Fruit fly (Drosophila melanogaster) whole organism, embryonic: ENCODE results near the gene CG34461.

Source experiments
- Atf-2 ChIP-seq: fragments of 200-800 bp; sonication (Bioruptor generic); optimal IDR thresholded peaks from 2 replicates; lab custom pipeline; 2016; ENCODE audit warnings: missing biosample characterization, missing genetic modification characterization
- Bteb2 ChIP-seq: fragments of 200-800 bp; sonication (Bioruptor generic); optimal IDR thresholded peaks from 2 replicates; lab custom pipeline; 2016; ENCODE audit warnings: missing biosample characterization, missing genetic modification characterization
- CG12769 ChIP-seq: fragments of 200-800 bp; sonication (Bioruptor generic); optimal IDR thresholded peaks from 2 replicates; lab custom pipeline; 2019; ENCODE audit warnings: missing biosample characterization, mild to moderate bottlenecking, missing genetic modification characterization, moderate library complexity
- CG13424 ChIP-seq: fragments of 200-800 bp; sonication (Bioruptor generic); optimal IDR thresholded peaks from 2 replicates; lab custom pipeline; 2019; ENCODE audit warnings: missing biosample characterization, mild to moderate bottlenecking, missing genetic modification characterization, moderate library complexity
- CG14014 ChIP-seq: fragments of 200-800 bp; sonication (Bioruptor generic); IDR thresholded peaks from 2 replicates; pipeline ENCODE4 v1.3.6; 2022; ENCODE audit warnings: missing biosample characterization, missing genetic modification characterization
- CG14441 ChIP-seq: fragments of 200-800 bp; sonication (Bioruptor generic); IDR thresholded peaks from 2 replicates; pipeline ENCODE4 v1.3.6; 2022; ENCODE audit warnings: missing biosample characterization, missing genetic modification characterization
- CG14710 ChIP-seq: fragments of 200-800 bp; sonication (Bioruptor generic); optimal IDR thresholded peaks from 3 replicates; lab custom pipeline; 2019; ENCODE audit warnings: missing biosample characterization, mild to moderate bottlenecking, missing genetic modification characterization, moderate library complexity
- CG15514 ChIP-seq: fragments of 200-800 bp; sonication (Bioruptor generic); optimal IDR thresholded peaks from 3 replicates; lab custom pipeline; 2017; ENCODE audit warnings: missing biosample characterization, missing genetic modification characterization, mild to moderate bottlenecking, moderate library complexity, missing genetic modification reagents
- CG17328 ChIP-seq: fragments of 200-800 bp; sonication (Bioruptor generic); IDR thresholded peaks from 2 replicates; pipeline ENCODE4 v1.3.6; 2022; ENCODE audit warnings: missing biosample characterization, missing genetic modification characterization
- CG17385 ChIP-seq: fragments of 200-800 bp; sonication (Bioruptor generic); optimal IDR thresholded peaks from 3 replicates; lab custom pipeline; 2018; ENCODE audit warnings: missing biosample characterization, mild to moderate bottlenecking, missing genetic modification characterization
- CG17568 ChIP-seq: fragments of 200-800 bp; sonication (Bioruptor generic); optimal IDR thresholded peaks from 2 replicates; lab custom pipeline; 2018; ENCODE audit warnings: missing biosample characterization, mild to moderate bottlenecking, missing genetic modification characterization, moderate library complexity
- CG18619 ChIP-seq: fragments of 200-800 bp; sonication (Bioruptor generic); optimal IDR thresholded peaks from 3 replicates; lab custom pipeline; 2017; ENCODE audit warnings: missing biosample characterization, mild to moderate bottlenecking, missing genetic modification characterization
- CG31224 ChIP-seq: fragments of 200-800 bp; sonication (Bioruptor generic); IDR thresholded peaks from 2 replicates; pipeline ENCODE4 v1.3.6; 2022; ENCODE audit warnings: missing biosample characterization, missing genetic modification characterization
- CG4328 ChIP-seq: fragments of 200-800 bp; sonication (Bioruptor generic); optimal IDR thresholded peaks from 3 replicates; lab custom pipeline; 2017; ENCODE audit warnings: missing biosample characterization, missing genetic modification reagents, missing genetic modification characterization
- CG4424 ChIP-seq: fragments of 200-800 bp; sonication (Bioruptor generic); optimal IDR thresholded peaks from 3 replicates; lab custom pipeline; 2016; ENCODE audit warnings: missing biosample characterization, missing genetic modification characterization
- CrebB ChIP-seq: fragments of 200-800 bp; sonication (Bioruptor generic); optimal IDR thresholded peaks from 3 replicates; lab custom pipeline; 2018; ENCODE audit warnings: missing biosample characterization, mild to moderate bottlenecking, missing genetic modification characterization
- Dad ChIP-seq: fragments of 200-800 bp; sonication (Bioruptor generic); optimal IDR thresholded peaks from 3 replicates; lab custom pipeline; 2016; ENCODE audit warnings: missing biosample characterization, missing genetic modification characterization
- Deaf1 ChIP-seq: fragments of 200-800 bp; optimal IDR thresholded peaks from 3 replicates; lab custom pipeline; 2019; ENCODE audit warnings: missing biosample characterization, mild to moderate bottlenecking, missing genetic modification characterization, moderate library complexity
- E2f1 ChIP-seq: fragments of 200-800 bp; sonication (Bioruptor generic); IDR thresholded peaks from 2 replicates; pipeline ENCODE4 v1.3.6; 2022; ENCODE audit warnings: missing biosample characterization, missing genetic modification characterization
- E2f2 ChIP-seq: fragments of 200-800 bp; sonication (Bioruptor generic); IDR thresholded peaks from 2 replicates; pipeline ENCODE4 v1.3.6; 2022; ENCODE audit warnings: missing biosample characterization, missing genetic modification characterization
- Fer1 ChIP-seq: fragments of 200-800 bp; sonication (Bioruptor generic); optimal IDR thresholded peaks from 2 replicates; lab custom pipeline; 2017; ENCODE audit warnings: missing biosample characterization, mild to moderate bottlenecking, missing genetic modification characterization
- Gsc ChIP-seq: fragments of 200-800 bp; sonication (Bioruptor generic); IDR thresholded peaks from 2 replicates; pipeline ENCODE4 v1.3.6; 2022; ENCODE audit warnings: missing biosample characterization, missing genetic modification characterization
- HLHmδ ChIP-seq: fragments of 200-800 bp; sonication (Bioruptor generic); optimal IDR thresholded peaks from 2 replicates; lab custom pipeline; 2018; ENCODE audit warnings: missing biosample characterization, mild to moderate bottlenecking, missing genetic modification characterization, moderate library complexity
- Jarid2 ChIP-seq: fragments of 200-800 bp; sonication (Bioruptor generic); optimal IDR thresholded peaks from 3 replicates; lab custom pipeline; 2017; ENCODE audit warnings: mild to moderate bottlenecking, missing biosample characterization, missing genetic modification reagents, missing genetic modification characterization
- NC2β ChIP-seq: fragments of 200-800 bp; sonication (Bioruptor generic); optimal IDR thresholded peaks from 2 replicates; lab custom pipeline; 2016; ENCODE audit warnings: missing biosample characterization, missing genetic modification characterization
- Opbp ChIP-seq: fragments of 200-800 bp; sonication (Bioruptor generic); IDR thresholded peaks from 3 replicates; pipeline ENCODE4 v1.3.6; 2022; ENCODE audit warnings: missing biosample characterization, missing genetic modification characterization; ENCODE audit not compliant: partially characterized antibody
- PHDP ChIP-seq: fragments of 200-800 bp; sonication (Bioruptor generic); optimal IDR thresholded peaks from 3 replicates; lab custom pipeline; 2018; ENCODE audit warnings: missing biosample characterization, mild to moderate bottlenecking, missing genetic modification characterization, moderate library complexity
- Sox100B ChIP-seq: fragments of 200-800 bp; sonication (Bioruptor generic); optimal IDR thresholded peaks from 3 replicates; lab custom pipeline; 2018; ENCODE audit warnings: missing biosample characterization, mild to moderate bottlenecking, missing genetic modification characterization
- Ssrp ChIP-seq: fragments of 200-800 bp; sonication (Bioruptor generic); optimal IDR thresholded peaks from 2 replicates; lab custom pipeline; 2018; ENCODE audit warnings: missing biosample characterization, mild to moderate bottlenecking, missing genetic modification characterization, moderate library complexity
- Tbp ChIP-seq: fragments of >200 bp; optimal IDR thresholded peaks from 2 replicates; lab custom pipeline; 2018; ENCODE audit warnings: missing biosample characterization, missing genetic modification characterization
- Trl ChIP-seq, 3 experiments: fragments of >200 bp in 2 of 3; fragments of 200-800 bp in 1 of 3; sonication (Bioruptor generic) in 1 of 3; optimal IDR thresholded peaks; 2 replicates in 1 of 3; 3 replicates in 2 of 3; lab custom pipeline; 2016 to 2017; ENCODE audit warnings: missing biosample characterization in 1 of 3, missing genetic modification characterization in 1 of 3
- Xbp1 ChIP-seq: fragments of 200-800 bp; sonication (Bioruptor generic); optimal IDR thresholded peaks from 3 replicates; lab custom pipeline; 2016; ENCODE audit warnings: missing biosample characterization, mild to moderate bottlenecking, missing genetic modification characterization
- abd-A ChIP-seq: fragments of 200-800 bp; sonication (Bioruptor generic); optimal IDR thresholded peaks from 3 replicates; lab custom pipeline; 2019; ENCODE audit warnings: missing biosample characterization, mild to moderate bottlenecking, missing genetic modification characterization, moderate library complexity
- ara ChIP-seq: fragments of 200-800 bp; sonication (Bioruptor generic); IDR thresholded peaks from 2 replicates; pipeline ENCODE4 v1.3.6; 2022; ENCODE audit warnings: missing biosample characterization, missing genetic modification characterization
- ase ChIP-seq: fragments of 200-800 bp; sonication (Bioruptor generic); IDR thresholded peaks from 3 replicates; pipeline ENCODE4 v1.3.6; 2022; ENCODE audit warnings: missing biosample characterization, missing genetic modification characterization
- ash1 ChIP-seq: fragments of 200-800 bp; sonication (Bioruptor generic); optimal IDR thresholded peaks from 2 replicates; lab custom pipeline; 2018; ENCODE audit warnings: missing biosample characterization, mild to moderate bottlenecking, missing genetic modification characterization
- bsh ChIP-seq, 2 experiments: fragments of 200-800 bp; sonication (Bioruptor generic); optimal IDR thresholded peaks; 2 replicates each; lab custom pipeline; 2017 to 2018; ENCODE audit warnings: mild to moderate bottlenecking in 2 of 2, missing biosample characterization in 2 of 2, missing genetic modification characterization in 2 of 2, moderate library complexity in 1 of 2
- crc ChIP-seq: fragments of 200-800 bp; sonication (Bioruptor generic); optimal IDR thresholded peaks from 2 replicates; lab custom pipeline; 2016; ENCODE audit warnings: missing biosample characterization, missing genetic modification characterization
- dati ChIP-seq: fragments of 200-800 bp; sonication (Bioruptor generic); IDR thresholded peaks from 2 replicates; pipeline ENCODE4 v1.3.6; 2022; ENCODE audit warnings: missing biosample characterization, missing genetic modification characterization
- dmrt11E ChIP-seq: fragments of 200-800 bp; sonication (Bioruptor generic); optimal IDR thresholded peaks from 3 replicates; lab custom pipeline; 2018; ENCODE audit warnings: missing biosample characterization, mild to moderate bottlenecking, missing genetic modification characterization, moderate library complexity
- ind ChIP-seq: fragments of 200-800 bp; sonication (Bioruptor generic); optimal IDR thresholded peaks from 3 replicates; lab custom pipeline; 2016; ENCODE audit warnings: missing biosample characterization, missing genetic modification characterization
- lola ChIP-seq, 3 experiments: fragments of >200 bp in 2 of 3; fragments of 200-800 bp in 1 of 3; sonication (Bioruptor generic) in 1 of 3; optimal IDR thresholded peaks; 2 replicates each; lab custom pipeline; 2017 to 2019; ENCODE audit warnings: missing biosample characterization in 3 of 3, missing genetic modification characterization in 3 of 3, mild to moderate bottlenecking in 1 of 3, moderate library complexity in 1 of 3
- org-1 ChIP-seq: fragments of 200-800 bp; sonication (Bioruptor generic); optimal IDR thresholded peaks from 2 replicates; lab custom pipeline; 2017; ENCODE audit warnings: missing biosample characterization, missing genetic modification characterization
- pzg ChIP-seq: fragments of 200-800 bp; sonication (Bioruptor generic); optimal IDR thresholded peaks from 3 replicates; lab custom pipeline; 2018; ENCODE audit warnings: missing biosample characterization, mild to moderate bottlenecking, missing genetic modification characterization, moderate library complexity
- seq ChIP-seq: fragments of 200-800 bp; sonication (Bioruptor generic); IDR thresholded peaks from 2 replicates; pipeline ENCODE4 v1.3.6; 2022; ENCODE audit warnings: missing biosample characterization, missing genetic modification characterization
- sr ChIP-seq: fragments of 200-800 bp; sonication (Bioruptor generic); IDR thresholded peaks from 3 replicates; pipeline ENCODE4 v1.3.6; 2022; ENCODE audit warnings: missing biosample characterization, missing genetic modification characterization
- stc ChIP-seq: fragments of 200-800 bp; sonication (Bioruptor generic); IDR thresholded peaks from 2 replicates; pipeline ENCODE4 v1.3.6; 2022; ENCODE audit warnings: missing biosample characterization, missing genetic modification characterization
- tap ChIP-seq: fragments of 200-800 bp; optimal IDR thresholded peaks from 3 replicates; lab custom pipeline; 2019; ENCODE audit warnings: missing biosample characterization, mild to moderate bottlenecking, missing genetic modification characterization, moderate library complexity
- yki ChIP-seq: fragments of >200 bp; optimal IDR thresholded peaks from 3 replicates; lab custom pipeline; 2018
- z ChIP-seq: fragments of 200-800 bp; sonication (Bioruptor generic); IDR thresholded peaks from 3 replicates; pipeline ENCODE4 v1.3.6; 2022; ENCODE audit warnings: missing biosample characterization, missing genetic modification characterization

The CG34461 gene

DNA sequence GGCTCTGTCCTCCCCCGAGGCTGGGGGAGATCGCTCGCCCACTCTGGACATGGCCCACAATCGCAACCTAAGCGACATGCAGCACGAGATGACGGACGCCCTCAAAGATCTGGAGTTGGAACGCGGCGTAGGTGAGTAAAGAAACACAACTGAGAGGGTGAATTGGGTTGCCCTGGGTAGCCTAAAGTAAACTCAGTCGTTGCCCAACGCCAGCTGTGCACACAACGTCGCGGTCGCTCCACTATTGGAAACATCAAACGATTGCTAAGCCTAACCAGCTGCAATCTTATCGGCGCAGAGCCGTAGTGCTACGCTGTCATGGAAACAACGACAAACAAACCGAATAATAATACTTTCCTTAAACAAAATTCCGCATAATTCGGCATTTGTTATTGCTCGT is 21.7 kb downstream of the CG34461 start (continued):
- TF ChIP-seq Atf-2 (no peak), seq (GFP tag; lab: Robert Waterston, UW) (peak; percentile 50; the same call in 1 of the 2 replicates), CG15514 (GFP tag; lab: Kevin White, UChicago) (peak; percentile 64), sr (GFP tag; lab: Robert Waterston, UW) (no peak), tap (no peak), Ssrp (tag; lab: Kevin White, UChicago) (no peak), E2f2 (GFP tag; lab: Robert Waterston, UW) (peak; percentile 23; the same call in 1 of the 2 replicates), stc (GFP tag; lab: Robert Waterston, UW) (peak; percentile 34; the same call in 1 of the 2 replicates), CrebB (tag; lab: Kevin White, UChicago) (peak; percentile 38), dati (no peak), CG14014 (GFP tag; lab: Robert Waterston, UW) (peak; percentile 48; the same call in 1 of the 2 replicates), PHDP (tag; lab: Kevin White, UChicago) (no peak), Trl (optimal IDR thresholded peaks at IDR 0.05; lab: Kevin White, UChicago) (no peak), Trl (GFP tag; optimal IDR thresholded peaks at IDR 0.05; lab: Kevin White, UChicago) (peak; percentile 43), CG13424 (tag; lab: Kevin White, UChicago) (no peak), NC2β (no peak), Bteb2 (no peak), Dad (GFP tag; lab: Kevin White, UChicago) (no peak), CG14710 (tag; lab: Kevin White, UChicago) (no peak), CG31224 (0 out of 2 replicates have a peak, but pooled peaks have one; percentile 11), bsh (GFP tag; optimal IDR thresholded peaks at IDR 0.05; lab: Kevin White, UChicago) (peak in 1 of 2 experiments; percentile 22), Deaf1 (tag; lab: Kevin White, UChicago) (no peak), HLHmδ (GFP tag; lab: Kevin White, UChicago) (peak; percentile 47), ase (peak; percentile 37; the same call in 1 of the 3 replicates), CG4424 (GFP tag; lab: Kevin White, UChicago) (no peak), pzg (GFP tag; lab: Kevin White, UChicago) (no peak), crc (GFP tag; lab: Kevin White, UChicago) (no peak), Opbp (no peak), yki (lab: Kevin White, UChicago) (no peak), Fer1 (GFP tag; lab: Kevin White, UChicago) (no peak), abd-A (tag; lab: Kevin White, UChicago) (no peak), CG4328 (peak; percentile 50), dmrt11E (tag; lab: Kevin White, UChicago) (no peak), z (0 out of 3 replicates have a peak, but pooled peaks have one; percentile 28), lola (GFP tag; optimal IDR thresholded peaks at IDR 0.05; lab: Kevin White, UChicago) (no peak), CG12769 (tag; lab: Kevin White, UChicago) (no peak), CG17568 (GFP tag; lab: Kevin White, UChicago) (no peak), Gsc (GFP tag; lab: Robert Waterston, UW) (no peak), ara (GFP tag; lab: Robert Waterston, UW) (no peak), CG17328 (GFP tag; lab: Robert Waterston, UW) (peak; percentile 36; the same call in 1 of the 2 replicates), E2f1 (peak; percentile 17; the same call in 1 of the 2 replicates), CG14441 (GFP tag; lab: Robert Waterston, UW) (0 out of 2 replicates have a peak, but pooled peaks have one; percentile 24), Sox100B (no peak), Tbp (GFP tag; lab: Kevin White, UChicago) (no peak), ash1 (no peak), CG17385 (GFP tag; lab: Kevin White, UChicago) (no peak), CG18619 (GFP tag; lab: Kevin White, UChicago) (peak; percentile 18), ind (GFP tag; lab: Kevin White, UChicago) (no peak), Jarid2 (GFP tag; lab: Kevin White, UChicago) (peak; percentile 20), org-1 (GFP tag; lab: Kevin White, UChicago) (peak; percentile 36), Xbp1 (GFP tag; lab: Kevin White, UChicago) (no peak)
